Fruit fly (Drosophila melanogaster) whole organism, prepupa: Measurements from ENCODE around the gene Atg1.
A peak's percentile ranks its signal among the peaks of the same experiment; 100 is the strongest.

ENCODE experiments used
- Blimp-1 ChIP-seq: fragments of 200-800 bp; sonication (Bioruptor generic); optimal IDR thresholded peaks from 3 replicates; lab custom pipeline; 2017; ENCODE audit warnings: missing biosample characterization, missing genetic modification characterization, mild to moderate bottlenecking, moderate library complexity, missing genetic modification reagents
- CG10631 ChIP-seq: fragments of 200-800 bp; sonication (Bioruptor generic); optimal IDR thresholded peaks from 2 replicates; lab custom pipeline; 2016; ENCODE audit warnings: missing biosample characterization, missing genetic modification characterization
- CG11294 ChIP-seq: fragments of 200-800 bp; sonication (Bioruptor generic); IDR thresholded peaks from 2 replicates; pipeline ENCODE4 v1.3.6; 2022; ENCODE audit warnings: missing biosample characterization, missing genetic modification characterization
- CG15336 ChIP-seq: fragments of 200-800 bp; sonication (Bioruptor generic); IDR thresholded peaks from 2 replicates; pipeline ENCODE4 v1.3.6; 2022; ENCODE audit warnings: missing biosample characterization, missing genetic modification characterization
- CG1621 ChIP-seq: fragments of 200-800 bp; sonication (Bioruptor generic); optimal IDR thresholded peaks from 3 replicates; lab custom pipeline; 2018; ENCODE audit warnings: missing biosample characterization, mild to moderate bottlenecking, missing genetic modification characterization
- CG3032 ChIP-seq: fragments of 200-800 bp; optimal IDR thresholded peaks from 2 replicates; lab custom pipeline; 2019; ENCODE audit warnings: missing biosample characterization, mild to moderate bottlenecking, missing genetic modification characterization, moderate library complexity
- CG31627 ChIP-seq: fragments of 200-800 bp; sonication (Bioruptor generic); optimal IDR thresholded peaks from 3 replicates; lab custom pipeline; 2016; ENCODE audit warnings: missing biosample characterization, missing genetic modification characterization
- CG34406 ChIP-seq: fragments of 200-800 bp; sonication (Bioruptor generic); optimal IDR thresholded peaks from 3 replicates; lab custom pipeline; 2016; ENCODE audit warnings: missing biosample characterization, missing genetic modification characterization
- CG3919 ChIP-seq: fragments of 200-800 bp; sonication (Bioruptor generic); optimal IDR thresholded peaks from 3 replicates; lab custom pipeline; 2016; ENCODE audit warnings: missing biosample characterization, missing genetic modification characterization
- CG6276 ChIP-seq: fragments of 200-800 bp; sonication (Bioruptor generic); optimal IDR thresholded peaks from 2 replicates; lab custom pipeline; 2017; ENCODE audit warnings: missing biosample characterization, mild to moderate bottlenecking, missing genetic modification characterization
- CG6854 ChIP-seq: fragments of 200-800 bp; sonication (Bioruptor generic); optimal IDR thresholded peaks from 2 replicates; lab custom pipeline; 2017; ENCODE audit warnings: missing biosample characterization, mild to moderate bottlenecking, missing genetic modification characterization
- CG8319 ChIP-seq: fragments of 200-800 bp; sonication (Bioruptor generic); optimal IDR thresholded peaks from 3 replicates; lab custom pipeline; 2016; ENCODE audit warnings: missing biosample characterization, missing genetic modification characterization
- CG8632 ChIP-seq: fragments of 200-800 bp; sonication (Bioruptor generic); optimal IDR thresholded peaks from 3 replicates; lab custom pipeline; 2016; ENCODE audit warnings: missing biosample characterization, missing genetic modification characterization
- CG9139 ChIP-seq: fragments of 200-800 bp; sonication (Bioruptor generic); optimal IDR thresholded peaks from 3 replicates; lab custom pipeline; 2017; ENCODE audit warnings: missing biosample characterization, mild to moderate bottlenecking, missing genetic modification characterization
- Eip75B ChIP-seq: fragments of 200-800 bp; sonication (Bioruptor generic); optimal IDR thresholded peaks from 3 replicates; lab custom pipeline; 2016; ENCODE audit warnings: missing biosample characterization, missing genetic modification characterization
- Ets21C ChIP-seq: fragments of 200-800 bp; sonication (Bioruptor generic); optimal IDR thresholded peaks from 3 replicates; lab custom pipeline; 2016; ENCODE audit warnings: missing biosample characterization, missing genetic modification characterization
- Ets96B ChIP-seq: fragments of 200-800 bp; optimal IDR thresholded peaks from 2 replicates; lab custom pipeline; 2019; ENCODE audit warnings: missing biosample characterization, mild to moderate bottlenecking, missing genetic modification characterization, moderate library complexity
- Hr38 ChIP-seq: sonication (Bioruptor generic); optimal IDR thresholded peaks from 2 replicates; lab custom pipeline; 2016; ENCODE audit warnings: missing biosample characterization, missing genetic modification characterization
- Lpt ChIP-seq: fragments of 200-800 bp; sonication (Bioruptor generic); optimal IDR thresholded peaks from 3 replicates; lab custom pipeline; 2016; ENCODE audit warnings: missing biosample characterization, missing genetic modification characterization
- OdsH ChIP-seq: fragments of 200-800 bp; sonication (Bioruptor generic); optimal IDR thresholded peaks from 3 replicates; lab custom pipeline; 2016; ENCODE audit warnings: missing biosample characterization, missing genetic modification characterization
- Smox ChIP-seq: fragments of 200-800 bp; sonication (Bioruptor generic); optimal IDR thresholded peaks from 3 replicates; lab custom pipeline; 2016; ENCODE audit warnings: missing biosample characterization, missing genetic modification characterization
- Sox102F ChIP-seq: fragments of 200-800 bp; sonication (Bioruptor generic); optimal IDR thresholded peaks from 2 replicates; lab custom pipeline; 2016; ENCODE audit warnings: missing biosample characterization, mild to moderate bottlenecking, missing genetic modification characterization
- Sox15 ChIP-seq: fragments of 200-800 bp; sonication (Bioruptor generic); optimal IDR thresholded peaks from 3 replicates; lab custom pipeline; 2016; ENCODE audit warnings: missing biosample characterization, missing genetic modification characterization
- acj6 ChIP-seq: fragments of 200-800 bp; sonication (Bioruptor generic); optimal IDR thresholded peaks from 3 replicates; lab custom pipeline; 2016; ENCODE audit warnings: missing biosample characterization, missing genetic modification characterization
- dac ChIP-seq: fragments of 200-800 bp; sonication (Bioruptor generic); optimal IDR thresholded peaks from 2 replicates; lab custom pipeline; 2017; ENCODE audit warnings: missing biosample characterization, mild to moderate bottlenecking, missing genetic modification characterization
- esn ChIP-seq: fragments of 200-800 bp; sonication (Bioruptor generic); optimal IDR thresholded peaks from 2 replicates; lab custom pipeline; 2016; ENCODE audit warnings: missing biosample characterization, mild to moderate bottlenecking, missing genetic modification characterization, moderate library complexity
- fd85E ChIP-seq: fragments of 200-800 bp; sonication (Bioruptor generic); optimal IDR thresholded peaks from 3 replicates; lab custom pipeline; 2016; ENCODE audit warnings: missing biosample characterization, missing genetic modification characterization
- lz ChIP-seq: fragments of 200-800 bp; sonication (Bioruptor generic); optimal IDR thresholded peaks from 3 replicates; lab custom pipeline; 2016; ENCODE audit warnings: missing biosample characterization, missing genetic modification characterization
- pdm3 ChIP-seq: fragments of 200-800 bp; sonication (Bioruptor generic); optimal IDR thresholded peaks from 3 replicates; lab custom pipeline; 2016; ENCODE audit warnings: missing biosample characterization, missing genetic modification characterization
- salr ChIP-seq, 2 experiments: fragments of 200-800 bp; sonication (Bioruptor generic); optimal IDR thresholded peaks; 3 replicates each; lab custom pipeline; 2016 to 2018; ENCODE audit warnings: missing biosample characterization in 2 of 2, missing genetic modification characterization in 2 of 2, mild to moderate bottlenecking in 1 of 2
- spab ChIP-seq: fragments of 200-800 bp; sonication (Bioruptor generic); optimal IDR thresholded peaks from 2 replicates; lab custom pipeline; 2017; ENCODE audit warnings: missing biosample characterization, mild to moderate bottlenecking, missing genetic modification characterization, missing genetic modification reagents
- ss ChIP-seq, 2 experiments: fragments of 200-800 bp; sonication (Bioruptor generic); optimal IDR thresholded peaks; 2 replicates in 1 of 2; 3 replicates in 1 of 2; lab custom pipeline; 2017 to 2018; ENCODE audit warnings: mild to moderate bottlenecking in 2 of 2, missing biosample characterization in 2 of 2, missing genetic modification characterization in 2 of 2, moderate library complexity in 1 of 2
- vri ChIP-seq: fragments of 200-800 bp; sonication (Bioruptor generic); optimal IDR thresholded peaks from 3 replicates; lab custom pipeline; 2016; ENCODE audit warnings: missing biosample characterization, mild to moderate bottlenecking, missing genetic modification characterization

The Atg1 gene

DNA sequence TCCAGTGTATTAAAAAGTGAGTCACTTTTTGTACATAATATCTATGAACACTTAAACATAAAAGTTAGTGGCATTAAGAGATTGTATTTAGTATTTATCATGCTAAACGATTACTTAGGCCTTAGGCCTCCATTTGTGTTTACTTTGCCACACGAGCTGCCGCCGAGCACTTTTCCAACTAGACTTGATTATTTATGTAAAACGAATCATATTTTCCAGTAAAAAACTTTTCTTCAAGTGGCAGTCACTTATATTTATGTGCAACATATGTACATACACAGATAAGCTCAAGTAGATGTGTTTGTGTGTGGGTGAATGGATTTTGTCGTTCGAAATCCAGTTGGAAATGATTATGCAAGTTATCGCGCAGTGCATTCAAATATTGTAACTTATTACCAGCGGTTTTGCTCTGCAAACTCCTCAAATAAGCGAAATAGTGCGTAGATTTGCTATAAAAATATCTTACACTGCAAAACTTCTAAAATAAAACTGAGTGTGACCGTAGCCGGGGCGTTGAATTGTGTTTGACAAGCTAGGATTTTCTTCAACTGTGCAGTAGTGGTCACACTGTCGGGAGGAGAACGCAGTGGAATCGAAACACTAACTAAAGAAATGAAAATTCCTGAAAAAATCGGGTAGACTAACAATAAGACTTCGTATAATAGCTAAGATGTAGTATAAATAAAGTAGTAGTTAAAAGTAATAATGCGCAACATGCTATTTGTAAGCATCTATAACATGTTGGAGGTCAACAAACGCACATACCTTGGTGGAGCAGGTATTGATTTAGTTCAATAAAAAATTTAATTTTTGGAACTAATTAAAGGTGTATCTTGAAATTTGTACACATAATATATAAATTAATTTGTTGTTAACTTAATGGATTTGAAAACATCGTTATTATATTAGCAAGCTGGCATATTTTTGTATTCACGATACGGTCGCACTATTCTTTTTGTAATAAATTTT lies 55.1 kb downstream of the Atg1 start, which contains the start of the genes Klc and CG10984 (continued):
- TF ChIP-seq spab (GFP tag; lab: Kevin White, UChicago) (no peak), CG31627 (GFP tag; lab: Kevin White, UChicago) (peak; percentile 79), ss (GFP tag; optimal IDR thresholded peaks at IDR 0.05; lab: Kevin White, UChicago) (no peak), CG10631 (GFP tag; lab: Kevin White, UChicago) (peak; percentile 85), OdsH (GFP tag; lab: Kevin White, UChicago) (peak; percentile 90), Hr38 (no peak), pdm3 (GFP tag; lab: Kevin White, UChicago) (peak; percentile 93), salr (GFP tag; optimal IDR thresholded peaks at IDR 0.05; lab: Kevin White, UChicago) (no peak), CG6276 (GFP tag; lab: Kevin White, UChicago) (no peak), CG34406 (GFP tag; lab: Kevin White, UChicago) (no peak), Blimp-1 (GFP tag; lab: Kevin White, UChicago) (no peak), CG8632 (peak; percentile 68), CG15336 (peak; percentile 95), CG8319 (no peak), CG6854 (peak; percentile 8), CG9139 (GFP tag; lab: Kevin White, UChicago) (no peak), Sox102F (no peak), Lpt (GFP tag; lab: Kevin White, UChicago) (peak; percentile 91), Ets21C (GFP tag; lab: Kevin White, UChicago) (peak; percentile 66)

DNA sequence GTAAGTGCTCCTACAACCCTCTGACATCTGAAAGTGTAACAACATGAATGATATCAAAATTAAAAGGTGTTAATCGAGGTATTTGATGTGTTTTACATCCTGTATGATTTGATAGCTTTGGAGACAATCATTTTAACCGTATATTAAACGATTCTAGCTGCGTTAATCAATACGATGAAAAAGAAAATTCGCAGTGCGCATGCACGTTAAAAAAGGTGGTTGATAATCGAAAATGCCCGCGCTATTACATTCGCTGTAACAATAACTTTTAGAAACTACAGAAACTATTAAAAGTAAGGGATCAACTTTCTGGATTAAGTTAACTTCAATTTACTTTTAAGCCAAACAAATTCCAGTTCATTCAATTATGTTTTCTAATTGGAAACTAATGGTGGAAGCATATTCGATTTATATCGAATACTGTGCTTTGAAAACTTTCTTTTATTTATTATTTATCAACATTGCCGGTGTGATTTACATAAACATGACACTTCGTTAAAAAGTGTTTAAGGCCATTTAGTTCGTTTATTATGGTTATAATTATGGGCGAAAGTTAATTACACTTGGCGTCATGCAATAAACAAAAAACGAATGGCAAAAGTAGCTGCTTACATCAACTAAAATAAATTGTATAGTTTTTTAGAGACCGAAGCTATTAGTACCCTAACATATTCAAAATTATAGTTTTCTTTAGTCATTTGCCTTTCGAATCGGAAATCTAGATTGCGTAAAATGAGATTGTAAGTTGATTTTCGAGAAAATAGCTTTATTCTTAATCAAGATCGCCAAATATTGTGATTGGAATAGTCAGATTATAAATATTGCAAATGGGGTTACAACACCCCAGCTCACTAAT lies 56.0 kb downstream of the Atg1 start:
- no peak for TF ChIP-seq CG3032
- no peak for TF ChIP-seq spab (GFP tag; lab: Kevin White, UChicago)
- no peak for TF ChIP-seq CG1621 (tag; lab: Kevin White, UChicago)
- TF ChIP-seq ss (GFP tag; optimal IDR thresholded peaks at IDR 0.05; lab: Kevin White, UChicago) = no peak
- TF ChIP-seq esn (GFP tag; lab: Kevin White, UChicago) = no peak
- no peak for TF ChIP-seq fd85E
- TF ChIP-seq CG8632 = no peak
- no peak for TF ChIP-seq Eip75B (GFP tag; lab: Kevin White, UChicago)
- TF ChIP-seq dac (GFP tag; lab: Kevin White, UChicago) = no peak
- no peak for TF ChIP-seq Ets96B (tag; lab: Kevin White, UChicago)
- no peak for TF ChIP-seq CG6854
- TF ChIP-seq CG15336 = no peak
- TF ChIP-seq Smox = no peak
- TF ChIP-seq CG3919 (GFP tag; lab: Kevin White, UChicago) = no peak
- TF ChIP-seq acj6 (GFP tag; lab: Kevin White, UChicago) = no peak

DNA sequence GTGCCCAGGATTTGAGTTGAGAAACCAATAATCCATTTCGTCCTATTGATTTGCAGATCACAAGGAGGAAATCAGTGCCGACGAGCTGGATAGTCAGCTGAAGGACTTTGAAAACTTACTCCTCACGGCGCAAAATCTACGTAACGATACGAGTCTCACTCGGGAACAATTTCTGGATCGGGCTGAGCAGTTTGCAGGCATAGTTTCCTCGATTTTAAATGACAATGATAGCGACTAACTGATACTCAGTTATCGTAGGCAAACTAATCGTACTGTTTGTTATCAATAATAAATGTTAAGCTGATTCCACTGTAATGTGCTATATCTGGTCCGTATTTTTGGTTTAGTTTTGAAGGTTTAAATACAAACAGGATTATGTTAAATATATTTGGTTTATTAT lies 58.7 kb downstream of the Atg1 start:
- TF ChIP-seq CG3919 (GFP tag; lab: Kevin White, UChicago) = no peak
- TF ChIP-seq Sox15 = no peak
- TF ChIP-seq CG8632 = no peak
- no peak for TF ChIP-seq lz (GFP tag; lab: Kevin White, UChicago)
- no peak for TF ChIP-seq CG11294
- no peak for TF ChIP-seq spab (GFP tag; lab: Kevin White, UChicago)
- no peak for TF ChIP-seq salr (GFP tag; optimal IDR thresholded peaks at IDR 0.05; lab: Kevin White, UChicago)
- TF ChIP-seq vri (GFP tag; lab: Kevin White, UChicago) = no peak
